Worm (Caenorhabditis elegans) whole organism, L2 larva: ENCODE results near the gene phy-3.

Source experiments
- elt-1 ChIP-seq: fragments of 150-350 bp; optimal IDR thresholded peaks from 2 replicates; lab custom pipeline; 2014; ENCODE audit warnings: missing biosample characterization, missing genetic modification characterization
- elt-3 ChIP-seq: sonication (generic microtip); optimal IDR thresholded peaks from 2 replicates; lab custom pipeline; 2017; ENCODE audit warnings: missing biosample characterization, missing genetic modification characterization
- gmeb-1 ChIP-seq: fragments of 150-350 bp; optimal IDR thresholded peaks from 2 replicates; lab custom pipeline; 2014; ENCODE audit warnings: missing biosample characterization, missing genetic modification characterization
- snpc-4 ChIP-seq: fragments of 150-350 bp; optimal IDR thresholded peaks from 2 replicates; lab custom pipeline; 2014; ENCODE audit warnings: missing biosample characterization, missing genetic modification characterization
- unc-62 ChIP-seq: fragments of 150-350 bp; optimal IDR thresholded peaks from 2 replicates; lab custom pipeline; 2014; ENCODE audit warnings: missing biosample characterization, missing genetic modification reagents, missing genetic modification characterization
- ztf-11 ChIP-seq: sonication (generic microtip); optimal IDR thresholded peaks from 2 replicates; lab custom pipeline; 2017; ENCODE audit warnings: missing biosample characterization, missing genetic modification characterization

ce11 chrV:16836100-16836499 lies 3.1 kb downstream of the phy-3 start:
- TF ChIP-seq gmeb-1 (tag; lab: Kevin White, UChicago) (no peak), ztf-11 (tag; lab: Kevin White, UChicago) (no peak), snpc-4 (tag; lab: Kevin White, UChicago) (no peak), elt-3 (tag; lab: Kevin White, UChicago) (no peak), elt-1 (no peak), unc-62 (no peak)
